Fruit fly (Drosophila melanogaster) whole organism, embryonic: ENCODE measurements around the gene CG1324.

Experiments
- CG10959 ChIP-seq: fragments of 200-800 bp; sonication (Bioruptor generic); IDR thresholded peaks from 2 replicates; pipeline ENCODE4 v1.3.6; 2022; ENCODE audit warnings: missing biosample characterization, missing genetic modification characterization
- CG10979 ChIP-seq: fragments of 200-800 bp; sonication (Bioruptor generic); optimal IDR thresholded peaks from 2 replicates; lab custom pipeline; 2018; ENCODE audit warnings: missing biosample characterization, mild to moderate bottlenecking, missing genetic modification characterization, moderate library complexity
- CG11504 ChIP-seq: fragments of 200-800 bp; sonication (Bioruptor generic); optimal IDR thresholded peaks from 3 replicates; lab custom pipeline; 2019; ENCODE audit warnings: missing biosample characterization, mild to moderate bottlenecking, missing genetic modification characterization, moderate library complexity
- CG12942 ChIP-seq: fragments of 200-800 bp; sonication (Bioruptor generic); optimal IDR thresholded peaks from 3 replicates; lab custom pipeline; 2016; ENCODE audit warnings: missing biosample characterization, missing genetic modification characterization
- CG13287 ChIP-seq: fragments of 200-800 bp; sonication (Bioruptor generic); IDR thresholded peaks from 2 replicates; pipeline ENCODE4 v1.3.6; 2022; ENCODE audit warnings: missing biosample characterization, missing genetic modification characterization; ENCODE audit not compliant: partially characterized antibody
- CG13624 ChIP-seq: fragments of 200-800 bp; sonication (Bioruptor generic); optimal IDR thresholded peaks from 2 replicates; lab custom pipeline; 2016; ENCODE audit warnings: missing biosample characterization, missing genetic modification characterization
- CG14441 ChIP-seq: fragments of 200-800 bp; sonication (Bioruptor generic); IDR thresholded peaks from 2 replicates; pipeline ENCODE4 v1.3.6; 2022; ENCODE audit warnings: missing biosample characterization, missing genetic modification characterization
- CG15601 ChIP-seq: fragments of 200-800 bp; sonication (Bioruptor generic); optimal IDR thresholded peaks from 3 replicates; lab custom pipeline; 2019; ENCODE audit warnings: missing biosample characterization, mild to moderate bottlenecking, missing genetic modification characterization, moderate library complexity
- CG17328 ChIP-seq: fragments of 200-800 bp; sonication (Bioruptor generic); IDR thresholded peaks from 2 replicates; pipeline ENCODE4 v1.3.6; 2022; ENCODE audit warnings: missing biosample characterization, missing genetic modification characterization
- CG17359 ChIP-seq: fragments of 200-800 bp; sonication (Bioruptor generic); optimal IDR thresholded peaks from 3 replicates; lab custom pipeline; 2018; ENCODE audit warnings: missing biosample characterization, mild to moderate bottlenecking, missing genetic modification characterization, moderate library complexity
- CG17829 ChIP-seq: fragments of 200-800 bp; optimal IDR thresholded peaks from 2 replicates; lab custom pipeline; 2019; ENCODE audit warnings: missing biosample characterization, mild to moderate bottlenecking, missing genetic modification characterization, moderate library complexity
- CG17912 ChIP-seq: fragments of 200-800 bp; sonication (Bioruptor generic); optimal IDR thresholded peaks from 2 replicates; lab custom pipeline; 2018; ENCODE audit warnings: missing biosample characterization, mild to moderate bottlenecking, missing genetic modification characterization
- CG2712 ChIP-seq: fragments of 200-800 bp; optimal IDR thresholded peaks from 3 replicates; lab custom pipeline; 2019; ENCODE audit warnings: missing biosample characterization, mild to moderate bottlenecking, missing genetic modification characterization, moderate library complexity
- CG2889 ChIP-seq: fragments of 200-800 bp; sonication (Bioruptor generic); IDR thresholded peaks from 3 replicates; pipeline ENCODE4 v1.3.6; 2022; ENCODE audit warnings: missing biosample characterization, missing genetic modification characterization
- CG31365 ChIP-seq: fragments of 200-800 bp; sonication (Bioruptor generic); optimal IDR thresholded peaks from 2 replicates; lab custom pipeline; 2018; ENCODE audit warnings: missing biosample characterization, mild to moderate bottlenecking, missing genetic modification characterization
- CG31441 ChIP-seq: fragments of 200-800 bp; sonication (Bioruptor generic); IDR thresholded peaks from 2 replicates; pipeline ENCODE4 v1.3.6; 2022; ENCODE audit warnings: missing biosample characterization, missing genetic modification characterization
- CG3163 ChIP-seq: fragments of 200-800 bp; sonication (Bioruptor generic); optimal IDR thresholded peaks from 3 replicates; lab custom pipeline; 2016; ENCODE audit warnings: missing biosample characterization, missing genetic modification characterization
- CG6272 ChIP-seq: fragments of 200-800 bp; sonication (Bioruptor generic); IDR thresholded peaks from 2 replicates; pipeline ENCODE4 v1.3.6; 2022; ENCODE audit warnings: missing biosample characterization, missing genetic modification characterization
- CG7839 ChIP-seq: fragments of 200-800 bp; sonication (Bioruptor generic); optimal IDR thresholded peaks from 3 replicates; lab custom pipeline; 2018; ENCODE audit warnings: missing biosample characterization, mild to moderate bottlenecking, missing genetic modification characterization, moderate library complexity
- CG7928 ChIP-seq: fragments of 200-800 bp; sonication (Bioruptor generic); optimal IDR thresholded peaks from 2 replicates; lab custom pipeline; 2017; ENCODE audit warnings: missing biosample characterization, mild to moderate bottlenecking, missing genetic modification characterization
- CG8290 ChIP-seq, 3 experiments: fragments of 200-800 bp; sonication (Bioruptor generic); optimal IDR thresholded peaks; 2 replicates each; lab custom pipeline; 2016 to 2019; ENCODE audit warnings: missing biosample characterization in 3 of 3, missing genetic modification characterization in 3 of 3, mild to moderate bottlenecking in 2 of 3, moderate library complexity in 1 of 3
- CrebB ChIP-seq: fragments of 200-800 bp; sonication (Bioruptor generic); optimal IDR thresholded peaks from 3 replicates; lab custom pipeline; 2018; ENCODE audit warnings: missing biosample characterization, mild to moderate bottlenecking, missing genetic modification characterization
- E2f1 ChIP-seq: fragments of 200-800 bp; sonication (Bioruptor generic); IDR thresholded peaks from 2 replicates; pipeline ENCODE4 v1.3.6; 2022; ENCODE audit warnings: missing biosample characterization, missing genetic modification characterization
- Ets65A ChIP-seq: fragments of 200-800 bp; sonication (Bioruptor generic); peaks from one replicate; lab custom pipeline; 2016; ENCODE audit warnings: missing biosample characterization, missing genetic modification characterization
- HLH54F ChIP-seq: fragments of 200-800 bp; sonication (Bioruptor generic); optimal IDR thresholded peaks from 3 replicates; lab custom pipeline; 2016; ENCODE audit warnings: missing biosample characterization, missing genetic modification characterization
- Hand ChIP-seq: fragments of 200-800 bp; sonication (Bioruptor generic); optimal IDR thresholded peaks from 2 replicates; lab custom pipeline; 2017; ENCODE audit warnings: mild to moderate bottlenecking, missing biosample characterization, missing genetic modification reagents, missing genetic modification characterization
- HmgD ChIP-seq: fragments of 200-800 bp; sonication (Bioruptor generic); optimal IDR thresholded peaks from 3 replicates; lab custom pipeline; 2016; ENCODE audit warnings: missing biosample characterization, missing genetic modification characterization
- HmgZ ChIP-seq: fragments of 200-800 bp; sonication (Bioruptor generic); optimal IDR thresholded peaks from 2 replicates; lab custom pipeline; 2018; ENCODE audit warnings: missing biosample characterization, mild to moderate bottlenecking, missing genetic modification characterization
- Hr51 ChIP-seq, 2 experiments: fragments of 200-800 bp; sonication (Bioruptor generic); optimal IDR thresholded peaks; 2 replicates in 1 of 2; 3 replicates in 1 of 2; lab custom pipeline; 2016 to 2018; ENCODE audit warnings: missing biosample characterization in 2 of 2, missing genetic modification characterization in 2 of 2, mild to moderate bottlenecking in 1 of 2, moderate library complexity in 1 of 2
- Hsf ChIP-seq: fragments of 200-800 bp; sonication (Bioruptor generic); optimal IDR thresholded peaks from 3 replicates; lab custom pipeline; 2016; ENCODE audit warnings: missing biosample characterization, missing genetic modification characterization
- MBD-R2 ChIP-seq: fragments of 200-800 bp; sonication (Bioruptor generic); IDR thresholded peaks from 2 replicates; pipeline ENCODE4 v1.3.6; 2022; ENCODE audit warnings: missing biosample characterization, missing genetic modification characterization
- Myb ChIP-seq: fragments of 200-800 bp; sonication (Bioruptor generic); optimal IDR thresholded peaks from 2 replicates; lab custom pipeline; 2016; ENCODE audit warnings: missing biosample characterization, missing genetic modification characterization
- Opbp ChIP-seq: fragments of 200-800 bp; sonication (Bioruptor generic); IDR thresholded peaks from 3 replicates; pipeline ENCODE4 v1.3.6; 2022; ENCODE audit warnings: missing biosample characterization, missing genetic modification characterization; ENCODE audit not compliant: partially characterized antibody
- Rx ChIP-seq: fragments of 200-800 bp; sonication (Bioruptor generic); IDR thresholded peaks from 2 replicates; pipeline ENCODE4 v1.3.6; 2022; ENCODE audit warnings: missing biosample characterization, missing genetic modification characterization
- al ChIP-seq: fragments of 200-800 bp; sonication (Bioruptor generic); IDR thresholded peaks from 2 replicates; pipeline ENCODE4 v1.3.6; 2022; ENCODE audit warnings: missing biosample characterization, missing genetic modification characterization
- aop ChIP-seq: fragments of 200-800 bp; sonication (Bioruptor generic); IDR thresholded peaks from 2 replicates; pipeline ENCODE4 v1.3.6; 2022; ENCODE audit warnings: missing biosample characterization, missing genetic modification characterization
- ash1 ChIP-seq: fragments of 200-800 bp; sonication (Bioruptor generic); optimal IDR thresholded peaks from 2 replicates; lab custom pipeline; 2018; ENCODE audit warnings: missing biosample characterization, mild to moderate bottlenecking, missing genetic modification characterization
- dmrt99B ChIP-seq: fragments of 200-800 bp; sonication (Bioruptor generic); optimal IDR thresholded peaks from 2 replicates; lab custom pipeline; 2018; ENCODE audit warnings: missing biosample characterization, mild to moderate bottlenecking, missing genetic modification characterization, moderate library complexity
- emc ChIP-seq: fragments of 200-800 bp; sonication (Bioruptor generic); optimal IDR thresholded peaks from 2 replicates; lab custom pipeline; 2016; ENCODE audit warnings: missing biosample characterization, missing genetic modification characterization
- ems ChIP-seq: fragments of 200-800 bp; sonication (Bioruptor generic); optimal IDR thresholded peaks from 3 replicates; lab custom pipeline; 2016; ENCODE audit warnings: missing biosample characterization, missing genetic modification characterization
- gsb-n ChIP-seq: fragments of 200-800 bp; sonication (Bioruptor generic); optimal IDR thresholded peaks from 3 replicates; lab custom pipeline; 2018; ENCODE audit warnings: missing biosample characterization, mild to moderate bottlenecking, missing genetic modification characterization
- h ChIP-seq: fragments of >200 bp; optimal IDR thresholded peaks from 2 replicates; lab custom pipeline; 2017
- hbn ChIP-seq: fragments of 200-800 bp; sonication (Bioruptor generic); IDR thresholded peaks from 2 replicates; pipeline ENCODE4 v1.3.6; 2022; ENCODE audit warnings: missing biosample characterization, missing genetic modification characterization; ENCODE audit not compliant: partially characterized antibody
- hth ChIP-seq: fragments of >200 bp; optimal IDR thresholded peaks from 2 replicates; lab custom pipeline; 2017; ENCODE audit warnings: inconsistent platforms
- inv ChIP-seq: fragments of 200-800 bp; sonication (Bioruptor generic); IDR thresholded peaks from 2 replicates; pipeline ENCODE4 v1.3.6; 2022; ENCODE audit warnings: missing biosample characterization, missing genetic modification characterization; ENCODE audit not compliant: partially characterized antibody
- lilli ChIP-seq: fragments of 200-800 bp; sonication (Bioruptor generic); optimal IDR thresholded peaks from 3 replicates; lab custom pipeline; 2016; ENCODE audit warnings: missing biosample characterization, missing genetic modification characterization
- mam ChIP-seq: fragments of 200-800 bp; sonication (Bioruptor generic); optimal IDR thresholded peaks from 3 replicates; lab custom pipeline; 2016; ENCODE audit warnings: missing biosample characterization, missing genetic modification characterization
- odd ChIP-seq: fragments of 200-800 bp; sonication (Bioruptor generic); optimal IDR thresholded peaks from 2 replicates; lab custom pipeline; 2017; ENCODE audit warnings: missing biosample characterization, mild to moderate bottlenecking, missing genetic modification characterization
- row ChIP-seq: fragments of 200-800 bp; sonication (Bioruptor generic); IDR thresholded peaks from 3 replicates; pipeline ENCODE4 v1.3.6; 2022; ENCODE audit warnings: missing biosample characterization, missing genetic modification characterization
- salm ChIP-seq: fragments of 200-800 bp; sonication (Bioruptor generic); optimal IDR thresholded peaks from 2 replicates; lab custom pipeline; 2018; ENCODE audit warnings: missing biosample characterization, mild to moderate bottlenecking, missing genetic modification characterization
- sd ChIP-seq: fragments of 200-800 bp; sonication (Bioruptor generic); optimal IDR thresholded peaks from 3 replicates; lab custom pipeline; 2018; ENCODE audit warnings: missing biosample characterization, mild to moderate bottlenecking, missing genetic modification characterization, moderate library complexity
- zen ChIP-seq: fragments of 200-800 bp; sonication (Bioruptor generic); optimal IDR thresholded peaks from 3 replicates; lab custom pipeline; 2018; ENCODE audit warnings: missing biosample characterization, mild to moderate bottlenecking, missing genetic modification characterization, moderate library complexity

Gene CG1324

DNA sequence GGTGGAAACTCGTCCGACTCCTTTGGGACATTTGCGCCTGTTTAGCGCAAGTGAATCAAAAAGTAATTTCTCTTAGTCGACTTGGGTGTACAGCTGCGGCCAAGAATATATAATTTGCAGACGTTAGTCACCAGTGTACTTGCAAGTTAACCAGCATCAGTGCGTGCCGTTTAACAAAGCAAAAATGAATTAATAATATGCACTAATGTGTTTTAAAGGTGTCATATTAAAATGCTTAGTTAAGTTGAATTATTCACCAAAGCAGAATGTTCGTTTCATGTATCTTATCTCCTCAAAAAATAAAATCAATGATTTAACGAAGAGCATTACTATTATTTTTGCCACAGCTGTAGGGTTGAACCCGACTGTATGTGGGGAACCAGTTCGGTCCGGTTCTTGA is 12.6 kb downstream of the CG1324 start (continued):
- TF ChIP-seq salm (tag; lab: Kevin White, UChicago) (no peak), HmgZ (tag; lab: Kevin White, UChicago) (no peak), CG17912 (no peak), mam (no peak), CG13287 (no peak), CG11504 (tag; lab: Kevin White, UChicago) (peak; percentile 44), inv (GFP tag; lab: Robert Waterston, UW) (no peak), Hsf (GFP tag; lab: Kevin White, UChicago) (no peak), CG7839 (tag; lab: Kevin White, UChicago) (peak; percentile 14), CG17829 (tag; lab: Kevin White, UChicago) (no peak), zen (tag; lab: Kevin White, UChicago) (no peak), CG31365 (tag; lab: Kevin White, UChicago) (no peak), Opbp (GFP tag; lab: Robert Waterston, UW) (no peak), HmgD (GFP tag; lab: Kevin White, UChicago) (no peak), gsb-n (tag; lab: Kevin White, UChicago) (no peak), CG3163 (GFP tag; lab: Kevin White, UChicago) (no peak), aop (GFP tag; lab: Robert Waterston, UW) (no peak), CG7928 (GFP tag; lab: Kevin White, UChicago) (no peak), sd (tag; lab: Kevin White, UChicago) (no peak), CG12942 (no peak), h (lab: Kevin White, UChicago) (no peak), row (GFP tag; lab: Robert Waterston, UW) (peak; percentile 38; the same call in 2 of the 3 replicates), odd (GFP tag; lab: Kevin White, UChicago) (no peak), CG17328 (GFP tag; lab: Robert Waterston, UW) (no peak), Myb (GFP tag; lab: Kevin White, UChicago) (no peak), CrebB (tag; lab: Kevin White, UChicago) (no peak), dmrt99B (tag; lab: Kevin White, UChicago) (peak; percentile 15), emc (no peak), Hr51 (GFP tag; optimal IDR thresholded peaks at IDR 0.05; lab: Kevin White, UChicago) (peak in 1 of 2 experiments; percentile 15), CG10979 (peak; percentile 24), ash1 (GFP tag; lab: Kevin White, UChicago) (no peak), hth (no peak), CG31441 (GFP tag; lab: Robert Waterston, UW) (peak; percentile 28; the same call in 1 of the 2 replicates), CG2889 (GFP tag; lab: Robert Waterston, UW) (no peak), ems (GFP tag; lab: Kevin White, UChicago) (no peak), CG10959 (GFP tag; lab: Robert Waterston, UW) (no peak), hbn (GFP tag; lab: Robert Waterston, UW) (no peak), CG13624 (GFP tag; lab: Kevin White, UChicago) (no peak), al (no peak), Ets65A (GFP tag; lab: Kevin White, UChicago) (no peak), Rx (GFP tag; lab: Robert Waterston, UW) (no peak), HLH54F (GFP tag; lab: Kevin White, UChicago) (no peak), CG6272 (no peak), CG2712 (peak; percentile 8), CG15601 (tag; lab: Kevin White, UChicago) (no peak), CG17359 (tag; lab: Kevin White, UChicago) (no peak), Hand (GFP tag; lab: Kevin White, UChicago) (no peak), E2f1 (GFP tag; lab: Robert Waterston, UW) (no peak), CG8290 (GFP tag; optimal IDR thresholded peaks at IDR 0.05; lab: Kevin White, UChicago) (no peak), CG8290 (tag; optimal IDR thresholded peaks at IDR 0.05; lab: Kevin White, UChicago) (no peak), lilli (GFP tag; lab: Kevin White, UChicago) (no peak), MBD-R2 (GFP tag; lab: Robert Waterston, UW) (no peak), CG14441 (GFP tag; lab: Robert Waterston, UW) (no peak)
